Worm (Caenorhabditis elegans) whole organism, L1 larva: ENCODE results near the gene let-23.

ENCODE experiments used
- alr-1 ChIP-seq: fragments of 200-800 bp; sonication (Bioruptor generic); optimal IDR thresholded peaks from 2 replicates; lab custom pipeline; 2018; ENCODE audit warnings: borderline replicate concordance, mild to moderate bottlenecking, missing genetic modification characterization, missing compliant biosample characterization
- aly-2 ChIP-seq: fragments of 150-350 bp; optimal IDR thresholded peaks from 2 replicates; lab custom pipeline; 2014; ENCODE audit warnings: missing biosample characterization, missing genetic modification characterization
- blmp-1 ChIP-seq: fragments of 150-350 bp; optimal IDR thresholded peaks from 2 replicates; lab custom pipeline; 2014; ENCODE audit warnings: missing biosample characterization, missing genetic modification characterization
- ceh-90 ChIP-seq: sonication (generic microtip); optimal IDR thresholded peaks from 2 replicates; lab custom pipeline; 2016; ENCODE audit warnings: missing genetic modification characterization, missing compliant biosample characterization
- dsc-1 ChIP-seq: sonication (generic microtip); optimal IDR thresholded peaks from 2 replicates; lab custom pipeline; 2016; ENCODE audit warnings: mild to moderate bottlenecking, missing genetic modification characterization, missing compliant biosample characterization
- efl-1 ChIP-seq, 4 experiments: fragments of 150-350 bp; optimal IDR thresholded peaks in 3 of 4; peaks in 1 of 4; 1 replicate in 1 of 4; 2 replicates in 3 of 4; lab custom pipeline; 2014; ENCODE audit warnings: missing biosample characterization in 2 of 4, missing genetic modification characterization in 2 of 4, missing genetic modification reagents in 2 of 4
- efl-3 ChIP-seq: fragments of 200-800 bp; sonication (Bioruptor generic); optimal IDR thresholded peaks from 2 replicates; lab custom pipeline; 2018; ENCODE audit warnings: mild to moderate bottlenecking, missing genetic modification characterization, missing compliant biosample characterization
- egl-13 ChIP-seq: sonication (generic microtip); optimal IDR thresholded peaks from 2 replicates; lab custom pipeline; 2016; ENCODE audit warnings: missing genotype, missing genetic modification reagents, missing genetic modification characterization, missing compliant biosample characterization
- elt-2 ChIP-seq: sonication (generic microtip); optimal IDR thresholded peaks from 2 replicates; lab custom pipeline; 2016; ENCODE audit warnings: missing genetic modification characterization, mild to moderate bottlenecking, inconsistent platforms, missing compliant biosample characterization, missing genetic modification reagents
- elt-3 ChIP-seq, 6 experiments: fragments of 150-350 bp in 1 of 6; sonication (generic microtip); optimal IDR thresholded peaks; 2 replicates each; lab custom pipeline; 2017 to 2018; ENCODE audit warnings: missing biosample characterization in 6 of 6, missing genetic modification characterization in 6 of 6, inconsistent platforms in 1 of 6
- ets-5 ChIP-seq: fragments of 200-800 bp; sonication (Bioruptor generic); IDR thresholded peaks from 2 replicates; pipeline ENCODE4 v1.3.6; 2022; ENCODE audit warnings: missing genetic modification characterization, missing compliant biosample characterization
- fkh-8 ChIP-seq: sonication (generic microtip); optimal IDR thresholded peaks from 2 replicates; lab custom pipeline; 2016; ENCODE audit warnings: mild to moderate bottlenecking, missing genetic modification characterization, missing compliant biosample characterization
- grh-1 ChIP-seq: fragments of 200-800 bp; sonication (Bioruptor generic); IDR thresholded peaks from 2 replicates; pipeline ENCODE4 v1.3.6; 2022; ENCODE audit warnings: missing genetic modification reagents, missing genetic modification characterization, missing compliant biosample characterization
- irx-1 ChIP-seq: sonication (generic microtip); optimal IDR thresholded peaks from 2 replicates; lab custom pipeline; 2016; ENCODE audit warnings: missing genetic modification characterization, missing compliant biosample characterization
- lin-14 ChIP-seq: fragments of 200-800 bp; sonication (Bioruptor generic); optimal IDR thresholded peaks from 2 replicates; lab custom pipeline; 2018; ENCODE audit warnings: mild to moderate bottlenecking, missing genetic modification characterization, moderate library complexity, missing compliant biosample characterization
- lin-15B ChIP-seq: fragments of 150-350 bp; sonication (generic microtip); optimal IDR thresholded peaks from 3 replicates; lab custom pipeline; 2014; ENCODE audit warnings: missing biosample characterization, missing genetic modification characterization
- mep-1 ChIP-seq: fragments of 150-350 bp; optimal IDR thresholded peaks from 2 replicates; lab custom pipeline; 2014; ENCODE audit warnings: missing biosample characterization, missing genetic modification characterization
- nhr-19 ChIP-seq: fragments of 200-800 bp; sonication (Bioruptor generic); conservative IDR thresholded peaks from 2 replicates; pipeline ENCODE4 v1.3.6; 2022; ENCODE audit warnings: missing genetic modification characterization, missing compliant biosample characterization
- nhr-77 ChIP-seq: fragments of 150-350 bp; optimal IDR thresholded peaks from 2 replicates; lab custom pipeline; 2014; ENCODE audit warnings: missing biosample characterization, missing genetic modification characterization
- nhr-84 ChIP-seq: sonication (generic microtip); optimal IDR thresholded peaks from 2 replicates; lab custom pipeline; 2017; ENCODE audit warnings: missing biosample characterization, missing genetic modification characterization
- nhr-85 ChIP-seq: sonication (generic microtip); peaks from one replicate; lab custom pipeline; 2016; ENCODE audit warnings: missing genetic modification characterization, inconsistent platforms, missing compliant biosample characterization
- nhr-90 ChIP-seq: sonication (generic microtip); optimal IDR thresholded peaks from 2 replicates; lab custom pipeline; 2016; ENCODE audit warnings: mild to moderate bottlenecking, missing genetic modification characterization, missing compliant biosample characterization; ENCODE audit not compliant: poor library complexity
- pag-3 ChIP-seq: sonication (generic microtip); optimal IDR thresholded peaks from 2 replicates; lab custom pipeline; 2017; ENCODE audit warnings: missing genetic modification characterization, mild to moderate bottlenecking, missing compliant biosample characterization, antibody characterized with exemption, borderline replicate concordance; ENCODE audit not compliant: insufficient read depth
- rnt-1 ChIP-seq: sonication (generic microtip); optimal IDR thresholded peaks from 2 replicates; lab custom pipeline; 2016; ENCODE audit warnings: mild to moderate bottlenecking, missing genetic modification characterization, moderate library complexity, missing compliant biosample characterization
- snpc-4 ChIP-seq: fragments of 150-350 bp; optimal IDR thresholded peaks from 2 replicates; lab custom pipeline; 2014; ENCODE audit warnings: missing biosample characterization, missing genetic modification characterization
- sup-37 ChIP-seq: fragments of 200-800 bp; sonication (Bioruptor generic); optimal IDR thresholded peaks from 2 replicates; lab custom pipeline; 2018; ENCODE audit warnings: mild to moderate bottlenecking, missing genetic modification characterization, missing compliant biosample characterization
- swsn-7 ChIP-seq: sonication (generic microtip); optimal IDR thresholded peaks from 2 replicates; lab custom pipeline; 2016; ENCODE audit warnings: missing genetic modification characterization, missing compliant biosample characterization
- tlp-1 ChIP-seq: fragments of 150-350 bp; optimal IDR thresholded peaks from 2 replicates; lab custom pipeline; 2014; ENCODE audit warnings: missing biosample characterization, missing genetic modification characterization
- unc-30 ChIP-seq: sonication (generic microtip); optimal IDR thresholded peaks from 2 replicates; lab custom pipeline; 2017; ENCODE audit warnings: missing biosample characterization, missing genetic modification characterization
- unc-86 ChIP-seq: sonication (generic microtip); optimal IDR thresholded peaks from 2 replicates; lab custom pipeline; 2016; ENCODE audit warnings: missing genetic modification characterization, missing compliant biosample characterization
- zip-4 ChIP-seq: fragments of 200-800 bp; sonication (Bioruptor generic); optimal IDR thresholded peaks from 2 replicates; lab custom pipeline; 2018; ENCODE audit warnings: mild to moderate bottlenecking, missing genetic modification characterization, moderate library complexity, missing compliant biosample characterization

The let-23 gene

DNA sequence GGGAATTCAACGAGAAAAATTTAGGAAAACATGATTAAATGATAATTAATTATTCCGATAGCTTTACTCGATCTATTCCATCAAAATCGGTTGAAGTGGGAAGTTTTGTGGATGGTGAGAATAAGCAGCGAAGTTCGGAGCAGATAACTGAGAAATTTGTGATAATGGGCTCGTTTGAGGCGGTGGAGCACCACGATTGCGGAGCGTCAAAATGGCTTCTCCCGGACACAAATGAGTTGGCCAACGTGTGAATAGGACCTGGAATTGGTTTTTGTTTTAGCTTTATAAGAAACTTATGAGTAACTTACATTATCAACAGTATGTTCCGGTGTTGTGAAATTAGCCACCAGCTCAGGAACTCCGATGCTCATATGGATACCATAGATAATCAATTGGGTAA lies 18.5 kb upstream of the let-23 start:
- TF ChIP-seq sup-37 (no peak), lin-15B (tag; lab: Kevin White, UChicago) (no peak), snpc-4 (no peak), unc-86 (no peak), nhr-90 (tag; lab: Kevin White, UChicago) (no peak), unc-30 (tag; lab: Kevin White, UChicago) (no peak), nhr-85 (tag; lab: Kevin White, UChicago) (no peak)

DNA sequence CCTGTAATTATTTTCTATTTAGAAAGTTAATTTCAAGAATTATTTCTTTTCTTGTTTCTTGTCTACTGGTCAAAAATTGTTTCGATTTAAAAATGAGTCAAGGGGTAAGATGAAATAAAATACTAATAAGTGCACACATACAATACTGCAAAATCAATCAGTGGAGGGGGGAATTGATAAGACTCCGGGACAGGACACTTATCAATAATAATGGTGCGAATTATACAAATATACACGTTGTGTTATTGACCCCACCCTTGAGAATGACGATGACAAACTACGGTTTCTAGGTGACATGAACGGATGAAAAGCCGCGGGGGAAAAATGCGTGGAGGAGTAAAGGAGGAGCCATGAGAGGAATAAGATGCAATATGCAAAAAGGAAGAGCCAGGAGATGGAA lies 16.2 kb upstream of the let-23 start:
- no peak for TF ChIP-seq irx-1 (tag; lab: Kevin White, UChicago)
- peak; percentile 2 for TF ChIP-seq elt-2 (tag; lab: Kevin White, UChicago)
- TF ChIP-seq grh-1 (GFP tag; lab: Robert Waterston, UW): no peak
- no peak for TF ChIP-seq aly-2 (tag; lab: Kevin White, UChicago)
- no peak for TF ChIP-seq fkh-8 (tag; lab: Kevin White, UChicago)
- no peak for TF ChIP-seq alr-1
- TF ChIP-seq lin-15B (tag; lab: Kevin White, UChicago): no peak
- TF ChIP-seq efl-3 (GFP tag; lab: Kevin White, UChicago): no peak

DNA sequence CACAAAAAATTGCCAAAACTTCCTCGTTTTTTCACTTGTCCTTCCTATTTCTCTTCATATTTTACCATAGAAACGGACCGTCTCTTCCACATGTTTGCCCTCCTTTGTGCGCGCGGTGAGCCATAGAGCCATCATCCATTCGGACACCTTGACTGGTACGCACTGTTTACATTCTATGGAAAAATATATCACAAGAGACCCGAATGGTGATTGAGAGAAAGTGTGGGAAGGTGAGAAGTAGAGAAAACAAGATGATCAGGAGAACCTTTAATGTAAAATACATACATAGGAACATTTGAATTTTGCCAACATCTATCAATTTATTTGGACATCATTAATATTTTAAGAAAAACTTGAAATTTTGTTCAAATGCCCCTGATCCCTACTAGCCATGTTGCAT lies 11.4 kb upstream of the let-23 start:
- no peak for TF ChIP-seq nhr-77
- no peak for TF ChIP-seq ceh-90 (tag; lab: Kevin White, UChicago)
- no peak for TF ChIP-seq pag-3 (tag; lab: Kevin White, UChicago)
- no peak for TF ChIP-seq irx-1 (tag; lab: Kevin White, UChicago)
- TF ChIP-seq rnt-1: no peak
- no peak for TF ChIP-seq efl-1 (optimal IDR thresholded peaks at IDR 0.05; lab: Kevin White, UChicago)
- no peak for TF ChIP-seq efl-1 (GFP tag; optimal IDR thresholded peaks at IDR 0.05 in 1 of 2; lab: Kevin White, UChicago)
- no peak for TF ChIP-seq aly-2 (tag; lab: Kevin White, UChicago)
- no peak for TF ChIP-seq egl-13
- no peak for TF ChIP-seq elt-3 (tag; optimal IDR thresholded peaks at IDR 0.05; lab: Kevin White, UChicago)
- TF ChIP-seq swsn-7 (tag; lab: Kevin White, UChicago): no peak
- TF ChIP-seq tlp-1 (tag; lab: Kevin White, UChicago): no peak
- TF ChIP-seq nhr-90 (tag; lab: Kevin White, UChicago): no peak
- no peak for TF ChIP-seq zip-4 (GFP tag; lab: Kevin White, UChicago)
- no peak for TF ChIP-seq dsc-1 (tag; lab: Kevin White, UChicago)

DNA sequence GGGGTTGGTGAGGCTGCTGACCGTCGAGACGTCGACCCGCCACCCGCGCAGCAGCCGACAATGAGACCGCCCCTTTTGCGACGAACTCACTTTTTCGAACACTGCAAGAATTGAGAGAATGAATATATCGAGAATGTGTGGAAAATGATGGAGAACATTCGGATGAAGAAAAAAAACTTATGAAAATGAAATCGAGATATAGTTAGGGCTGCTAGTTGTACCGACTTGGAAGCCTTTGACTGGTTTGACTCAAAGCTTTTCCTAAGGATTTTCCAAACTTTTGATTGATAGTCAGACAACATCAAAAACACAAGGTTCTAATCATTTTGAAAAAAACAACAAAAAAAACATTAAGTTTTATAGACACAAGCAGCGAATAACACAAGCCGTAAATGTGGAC lies 8.9 kb upstream of the let-23 start, which contains the start of gene sym-2:
TSS of gene sym-2 (minus strand) at position 101 of the 400 bp plus-strand sequence.
- TF ChIP-seq nhr-19 (GFP tag; lab: Robert Waterston, UW) (no peak), grh-1 (GFP tag; lab: Robert Waterston, UW) (0 out of 2 replicates have a peak, but pooled peaks have one; percentile 22), lin-14 (GFP tag; lab: Kevin White, UChicago) (no peak), blmp-1 (tag; lab: Kevin White, UChicago) (peak; percentile 25), sup-37 (no peak)

DNA sequence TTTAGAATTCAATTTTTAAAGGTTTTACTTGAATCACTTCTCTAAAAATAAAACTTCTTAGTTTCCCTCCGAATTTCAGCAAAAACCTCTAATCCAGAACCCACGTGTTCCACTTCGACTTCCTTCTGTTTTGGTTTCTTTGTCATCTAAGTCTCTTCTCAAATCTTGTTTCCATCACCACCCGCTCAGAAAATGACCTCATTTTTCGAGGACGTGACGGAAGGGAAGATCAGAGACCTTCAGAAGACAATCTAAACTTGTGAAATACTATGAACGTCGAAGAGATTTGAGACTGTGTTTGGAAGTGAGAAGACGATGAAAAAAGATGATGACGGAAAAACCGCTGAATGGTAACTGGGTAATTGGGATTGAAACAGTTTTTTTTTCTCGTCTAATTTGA lies 7.7 kb upstream of the let-23 start:
- no peak for TF ChIP-seq ets-5 (GFP tag; lab: Robert Waterston, UW)
- no peak for TF ChIP-seq nhr-84
- TF ChIP-seq mep-1 (tag; lab: Kevin White, UChicago): peak; percentile 38
- TF ChIP-seq nhr-85 (tag; lab: Kevin White, UChicago): peak; percentile 86
- TF ChIP-seq elt-3 (tag; optimal IDR thresholded peaks at IDR 0.05; lab: Kevin White, UChicago): peak in 1 of 6 experiments; percentile 17
- TF ChIP-seq rnt-1: no peak
- peak; percentile 79 for TF ChIP-seq blmp-1 (tag; lab: Kevin White, UChicago)
- peak; percentile 70 for TF ChIP-seq lin-14 (GFP tag; lab: Kevin White, UChicago)
